Worm (Caenorhabditis elegans): Measurements from ENCODE around the gene C28D4.8.

DNA sequence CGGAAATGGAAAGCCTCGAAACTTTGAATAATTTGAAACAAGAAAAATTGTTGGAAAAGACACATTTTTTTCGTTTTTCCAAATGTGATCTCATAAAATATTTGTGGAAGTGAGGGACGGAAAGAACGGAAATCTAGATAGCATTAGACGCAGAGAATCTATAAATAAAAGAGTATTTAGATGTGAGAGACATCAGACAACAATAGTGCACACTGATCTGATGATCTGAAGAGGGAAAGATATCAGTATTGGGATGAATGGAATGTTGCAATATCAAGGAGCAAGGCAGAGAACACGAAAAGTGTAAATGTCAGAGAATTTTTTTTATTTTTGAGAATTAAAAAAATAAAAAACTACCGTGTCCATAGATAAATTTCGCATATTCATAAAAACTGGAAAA, 13.4 kb downstream of the C28D4.8 start:
- TF ChIP-seq flt-1 (GFP tag; IDR thresholded peaks at IDR 0.05) (no peak), ztf-29 (GFP tag; IDR thresholded peaks at IDR 0.05) (no peak), cog-1 (tag; optimal IDR thresholded peaks at IDR 0.05) (no peak), med-1 (GFP tag; optimal IDR thresholded peaks at IDR 0.05; ENCODE audit: insufficient read depth) (no peak)
